Fruit fly (Drosophila melanogaster) whole organism, prepupa: Measurements from ENCODE around the gene ClC-c.

Experiments used
- CG16779 ChIP-seq: fragments of 200-800 bp; sonication (Bioruptor generic); optimal IDR thresholded peaks from 3 replicates; lab custom pipeline; 2017; ENCODE audit warnings: missing biosample characterization, mild to moderate bottlenecking, missing genetic modification characterization
- CG4318 ChIP-seq: fragments of 200-800 bp; sonication (Bioruptor generic); optimal IDR thresholded peaks from 3 replicates; lab custom pipeline; 2017; ENCODE audit warnings: missing biosample characterization, mild to moderate bottlenecking, missing genetic modification characterization
- CG6163 ChIP-seq: fragments of 200-800 bp; sonication (Bioruptor generic); IDR thresholded peaks from 3 replicates; pipeline ENCODE4 v1.3.6; 2022; ENCODE audit warnings: missing biosample characterization, missing genetic modification characterization
- CG6808 ChIP-seq: fragments of 200-800 bp; sonication (Bioruptor generic); optimal IDR thresholded peaks from 3 replicates; lab custom pipeline; 2017; ENCODE audit warnings: missing biosample characterization, missing genetic modification characterization, mild to moderate bottlenecking, moderate library complexity, missing genetic modification reagents
- CG8319 ChIP-seq: fragments of 200-800 bp; sonication (Bioruptor generic); optimal IDR thresholded peaks from 3 replicates; lab custom pipeline; 2016; ENCODE audit warnings: missing biosample characterization, missing genetic modification characterization
- Eip78C ChIP-seq: fragments of 200-800 bp; sonication (Bioruptor generic); peaks from one replicate; lab custom pipeline; 2016; ENCODE audit warnings: missing biosample characterization, missing genetic modification characterization
- Eip93F ChIP-seq: fragments of 200-800 bp; sonication (Bioruptor generic); optimal IDR thresholded peaks from 2 replicates; lab custom pipeline; 2016; ENCODE audit warnings: missing biosample characterization, mild to moderate bottlenecking, missing genetic modification characterization
- Lpt ChIP-seq: fragments of 200-800 bp; sonication (Bioruptor generic); optimal IDR thresholded peaks from 3 replicates; lab custom pipeline; 2016; ENCODE audit warnings: missing biosample characterization, missing genetic modification characterization
- Met ChIP-seq: fragments of 200-800 bp; sonication (Bioruptor generic); optimal IDR thresholded peaks from 3 replicates; lab custom pipeline; 2016; ENCODE audit warnings: missing biosample characterization, missing genetic modification characterization
- Sox102F ChIP-seq: fragments of 200-800 bp; sonication (Bioruptor generic); optimal IDR thresholded peaks from 2 replicates; lab custom pipeline; 2016; ENCODE audit warnings: missing biosample characterization, mild to moderate bottlenecking, missing genetic modification characterization
- acj6 ChIP-seq: fragments of 200-800 bp; sonication (Bioruptor generic); optimal IDR thresholded peaks from 3 replicates; lab custom pipeline; 2016; ENCODE audit warnings: missing biosample characterization, missing genetic modification characterization
- cyc ChIP-seq: fragments of 200-800 bp; sonication (Bioruptor generic); optimal IDR thresholded peaks from 3 replicates; lab custom pipeline; 2016; ENCODE audit warnings: missing biosample characterization, missing genetic modification characterization
- svp ChIP-seq: fragments of 200-800 bp; sonication (Bioruptor generic); peaks from one replicate; lab custom pipeline; 2016; ENCODE audit warnings: missing biosample characterization, missing genetic modification characterization
- topi ChIP-seq: fragments of 200-800 bp; sonication (Bioruptor generic); optimal IDR thresholded peaks from 3 replicates; lab custom pipeline; 2016; ENCODE audit warnings: missing biosample characterization, missing genetic modification characterization

DNA sequence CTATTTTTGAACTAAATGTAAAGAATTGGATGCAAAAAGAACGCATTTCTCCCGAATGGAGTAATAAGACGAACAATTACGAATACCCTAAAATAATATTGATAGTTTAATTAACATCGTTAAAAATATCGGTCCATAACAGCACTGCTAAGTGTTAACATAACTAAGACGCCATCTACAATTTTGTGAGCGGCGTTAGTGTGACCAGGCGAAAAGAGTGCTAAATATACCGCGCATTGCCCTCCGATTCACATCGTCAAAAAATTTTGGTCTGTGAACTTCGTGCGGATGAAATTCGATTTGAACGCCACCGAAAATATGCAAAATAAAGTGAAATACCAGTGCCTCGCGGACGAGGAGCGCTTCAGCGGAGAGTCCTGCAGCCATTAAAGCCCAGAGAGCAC is 38.5 kb upstream of the ClC-c start, which contains the start of gene Mbs:
- TF ChIP-seq Sox102F (GFP tag; lab: Kevin White, UChicago): no peak
- TF ChIP-seq CG6163 (GFP tag; lab: Robert Waterston, UW): no peak
- TF ChIP-seq CG6808 (GFP tag; lab: Kevin White, UChicago): no peak
- peak; percentile 9 for TF ChIP-seq cyc (GFP tag; lab: Kevin White, UChicago)
- no peak for TF ChIP-seq acj6 (GFP tag; lab: Kevin White, UChicago)
- peak; percentile 30 for TF ChIP-seq Met
- no peak for TF ChIP-seq Lpt (GFP tag; lab: Kevin White, UChicago)
- no peak for TF ChIP-seq topi (GFP tag; lab: Kevin White, UChicago)
- no peak for TF ChIP-seq CG16779
- TF ChIP-seq svp (GFP tag; lab: Kevin White, UChicago): peak; percentile 68
- TF ChIP-seq CG8319 (GFP tag; lab: Kevin White, UChicago): no peak
- no peak for TF ChIP-seq Eip93F (GFP tag; lab: Kevin White, UChicago)
- no peak for TF ChIP-seq CG4318 (GFP tag; lab: Kevin White, UChicago)
- peak; percentile 66 for TF ChIP-seq Eip78C (GFP tag; lab: Kevin White, UChicago)
